Worm (Caenorhabditis elegans): ENCODE measurements around the gene atf-8.

Gene atf-8

DNA sequence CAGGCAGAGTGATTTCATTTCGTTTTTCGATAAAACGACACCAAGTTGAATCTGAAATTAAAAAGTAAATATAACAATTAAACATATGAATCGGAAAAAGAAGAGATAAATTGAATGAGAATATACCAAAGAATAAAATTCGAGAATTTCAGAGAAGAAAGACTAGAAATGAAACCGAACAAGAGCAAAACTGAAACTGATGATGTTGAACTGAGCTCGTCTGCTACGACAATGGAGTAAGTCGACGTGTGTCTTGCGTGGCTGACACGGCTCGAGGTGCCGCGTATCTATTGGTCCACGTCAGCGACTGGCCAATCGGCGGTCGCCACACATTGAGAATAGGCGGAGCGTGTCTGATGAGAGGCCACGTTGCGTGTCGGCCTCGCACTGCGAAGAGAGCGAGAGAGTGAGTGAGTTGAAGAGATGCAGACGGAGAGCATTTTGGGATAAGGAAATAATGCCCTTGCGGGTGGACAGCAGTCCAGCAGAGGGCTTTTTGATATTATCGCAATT lies 4.9 kb upstream of the atf-8 start, which contains the start of gene crt-1:
crt-1 (minus strand) TSS at position 51 of the 513 bp plus-strand sequence.
- peak; percentile 33 for TF ChIP-seq F13C5.2 (tag; optimal IDR thresholded peaks at IDR 0.05)
- no peak for TF ChIP-seq ama-1 (optimal IDR thresholded peaks at IDR 0.05)
- TF ChIP-seq hnd-1 (tag; optimal IDR thresholded peaks at IDR 0.05): no peak
- no peak for TF ChIP-seq ets-7 (tag; optimal IDR thresholded peaks at IDR 0.05)
- peak; percentile 59 for TF ChIP-seq hmg-4 (GFP tag; optimal IDR thresholded peaks at IDR 0.05)
- no peak for TF ChIP-seq B0310.2 (tag; optimal IDR thresholded peaks at IDR 0.05)
- TF ChIP-seq sea-1 (GFP tag; conservative IDR thresholded peaks at IDR 0.05): 0 out of 2 replicates have a peak, but pooled peaks have one; percentile 43
- no peak for TF ChIP-seq scrt-1 (GFP tag; IDR thresholded peaks at IDR 0.05)

DNA sequence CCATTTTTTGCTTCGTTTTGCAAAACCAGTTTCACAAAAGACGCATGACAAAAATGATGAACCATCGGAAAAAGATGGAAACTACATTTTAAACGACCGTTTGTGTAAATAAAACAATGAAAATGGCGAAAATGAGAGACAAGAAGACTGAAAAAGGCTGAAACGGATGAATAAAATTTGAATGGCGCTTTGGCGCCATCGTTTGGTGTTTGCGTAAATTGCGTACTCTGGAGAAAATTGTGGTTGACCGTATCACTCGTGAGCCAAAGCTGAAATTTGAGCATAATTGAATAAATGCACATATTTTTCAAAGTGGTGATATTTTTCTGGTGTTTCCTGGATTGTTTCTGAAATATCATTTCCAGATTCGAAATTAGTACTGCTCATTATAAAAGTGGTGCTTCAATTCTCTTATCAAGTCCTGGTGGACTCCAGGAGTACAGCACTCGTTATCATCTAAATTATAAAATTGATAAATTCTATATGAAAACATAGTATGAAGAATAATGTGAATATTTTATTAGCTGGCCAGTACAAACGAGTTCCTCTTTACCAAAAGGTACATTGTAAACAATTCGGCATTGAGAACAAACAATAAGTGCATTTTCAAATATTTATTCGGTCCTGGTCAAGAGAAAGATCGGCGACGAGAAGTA lies 4.0 kb upstream of the atf-8 start:
- TF ChIP-seq hmg-4 (GFP tag; optimal IDR thresholded peaks at IDR 0.05) (no peak), sea-1 (GFP tag; conservative IDR thresholded peaks at IDR 0.05) (no peak), ceh-36 (tag; optimal IDR thresholded peaks at IDR 0.05) (no peak), hnd-1 (tag; optimal IDR thresholded peaks at IDR 0.05) (no peak), tra-4 (tag; optimal IDR thresholded peaks at IDR 0.05) (no peak), tbx-37 (GFP tag; conservative IDR thresholded peaks at IDR 0.05) (no peak), aly-1 (tag; optimal IDR thresholded peaks at IDR 0.05) (no peak), pes-1 (GFP tag; IDR thresholded peaks at IDR 0.05) (no peak), flt-1 (GFP tag; IDR thresholded peaks at IDR 0.05) (no peak)

DNA sequence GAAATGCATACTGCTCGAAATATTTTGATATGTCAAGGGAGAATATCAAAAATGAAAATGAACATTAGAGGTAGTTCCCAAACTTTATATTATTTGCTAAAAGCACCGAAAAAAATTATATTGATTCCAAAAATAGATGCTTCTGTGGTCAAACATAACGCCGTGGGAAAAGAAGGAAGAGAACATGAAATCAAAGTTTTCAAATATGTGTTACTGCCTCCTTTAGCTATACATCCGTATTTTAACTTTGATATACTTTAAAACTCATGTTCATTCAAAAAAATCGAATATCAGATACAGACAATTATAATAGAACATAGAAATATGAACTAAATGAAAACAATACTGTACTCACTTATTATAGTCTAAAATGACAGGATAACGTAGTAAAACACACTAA lies 2.0 kb upstream of the atf-8 start, which contains the start of gene Y38A10A.11:
Y38A10A.11 (minus strand) TSS at position 101 of the 400 bp plus-strand sequence.
- TF ChIP-seq ama-1 (optimal IDR thresholded peaks at IDR 0.05) (no peak), hmg-4 (GFP tag; optimal IDR thresholded peaks at IDR 0.05) (no peak), F13C5.2 (tag; optimal IDR thresholded peaks at IDR 0.05) (no peak), sea-1 (GFP tag; conservative IDR thresholded peaks at IDR 0.05) (no peak)

DNA sequence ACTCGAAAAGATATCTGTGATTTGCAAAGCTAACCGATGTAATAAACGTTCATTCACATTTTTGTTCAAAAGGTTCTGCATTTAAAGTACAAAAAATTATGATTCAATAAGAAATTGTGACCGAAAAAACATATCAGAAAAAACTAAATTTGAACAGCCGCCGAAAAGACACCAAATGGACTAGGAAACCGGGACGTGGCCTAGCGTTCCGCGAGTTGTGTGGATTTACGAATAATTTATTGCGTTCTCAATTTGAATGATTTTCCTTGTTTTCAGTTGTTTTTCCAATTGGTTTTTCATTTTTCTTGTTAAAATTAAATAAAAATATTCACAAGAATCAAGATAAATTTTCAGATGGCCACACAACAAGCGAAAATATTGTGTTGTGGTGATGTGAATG lies 2.1 kb downstream of the atf-8 start, which contains the start of gene cwf-19L1:
cwf-19L1 (plus strand) TSS at position 355 of the 400 bp plus-strand sequence.
- TF ChIP-seq ets-7 (tag; optimal IDR thresholded peaks at IDR 0.05) (no peak), ceh-36 (tag; optimal IDR thresholded peaks at IDR 0.05) (no peak), B0310.2 (tag; optimal IDR thresholded peaks at IDR 0.05) (no peak), tbx-37 (GFP tag; conservative IDR thresholded peaks at IDR 0.05) (peak; percentile 71), pes-1 (GFP tag; IDR thresholded peaks at IDR 0.05) (peak; percentile 68)

DNA sequence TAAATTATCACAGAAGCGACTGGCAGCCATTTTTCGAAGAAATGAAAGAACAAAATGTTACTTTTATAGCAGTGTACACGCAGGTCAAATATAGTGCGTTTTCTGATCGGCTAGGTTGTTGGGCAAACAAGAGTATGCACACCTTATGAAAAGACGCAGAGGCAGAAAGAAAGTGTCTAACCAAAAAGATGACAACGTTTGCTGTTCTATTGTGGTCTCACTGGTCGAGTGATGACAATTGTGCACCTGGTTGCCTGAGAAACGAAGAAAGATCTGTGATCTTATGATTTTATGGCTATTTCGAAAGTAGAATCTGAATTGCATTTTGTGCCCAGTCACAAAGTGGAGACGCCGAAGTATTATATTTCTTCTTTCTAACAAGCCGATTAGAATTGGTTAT lies 5.1 kb downstream of the atf-8 start, which contains the start of gene F17A9.4:
F17A9.4 (minus strand) TSS at position 97 of the 400 bp plus-strand sequence.
- TF ChIP-seq pes-1 (GFP tag; IDR thresholded peaks at IDR 0.05): no peak
- TF ChIP-seq F13C5.2 (tag; optimal IDR thresholded peaks at IDR 0.05): no peak
- no peak for TF ChIP-seq ceh-13 (GFP tag; optimal IDR thresholded peaks at IDR 0.05)
- TF ChIP-seq hmbx-1 (tag; optimal IDR thresholded peaks at IDR 0.05): no peak
- TF ChIP-seq ama-1 (optimal IDR thresholded peaks at IDR 0.05): no peak
- TF ChIP-seq tbx-37 (GFP tag; conservative IDR thresholded peaks at IDR 0.05): no peak
- no peak for TF ChIP-seq hmg-4 (GFP tag; optimal IDR thresholded peaks at IDR 0.05)
- no peak for TF ChIP-seq ets-7 (tag; optimal IDR thresholded peaks at IDR 0.05)
- no peak for TF ChIP-seq ceh-36 (tag; optimal IDR thresholded peaks at IDR 0.05)
- no peak for TF ChIP-seq B0310.2 (tag; optimal IDR thresholded peaks at IDR 0.05)
- TF ChIP-seq flt-1 (GFP tag; IDR thresholded peaks at IDR 0.05): no peak
- no peak for TF ChIP-seq sea-1 (GFP tag; conservative IDR thresholded peaks at IDR 0.05)
- TF ChIP-seq scrt-1 (GFP tag; IDR thresholded peaks at IDR 0.05): no peak
- no peak for TF ChIP-seq tbx-11 (GFP tag; IDR thresholded peaks at IDR 0.05)
- TF ChIP-seq tra-4 (tag; optimal IDR thresholded peaks at IDR 0.05): no peak
- no peak for TF ChIP-seq hnd-1 (tag; optimal IDR thresholded peaks at IDR 0.05)
- no peak for TF ChIP-seq aly-1 (tag; optimal IDR thresholded peaks at IDR 0.05)

DNA sequence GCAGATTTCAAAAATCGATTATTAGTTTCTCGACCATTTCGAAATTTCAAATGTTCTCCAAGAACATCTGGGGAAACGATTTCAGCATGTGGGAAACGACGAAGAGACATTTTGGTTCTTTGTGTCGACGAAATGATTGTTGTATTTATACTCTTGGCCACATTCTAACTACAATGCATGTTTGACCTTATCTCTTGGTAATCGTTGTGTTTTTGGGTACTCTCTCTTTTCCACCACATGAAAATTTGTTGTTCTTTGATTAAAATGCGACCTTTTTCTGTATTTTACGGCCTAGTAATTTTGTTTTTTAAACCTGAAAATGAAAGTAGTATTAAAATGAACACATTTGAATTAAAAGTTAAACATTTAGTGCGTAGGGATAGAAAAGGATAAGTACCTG lies 7.4 kb downstream of the atf-8 start, which contains the start of gene F17A9.5:
F17A9.5 (minus strand) TSS at position 175 of the 400 bp plus-strand sequence.
- TF ChIP-seq hnd-1 (tag; optimal IDR thresholded peaks at IDR 0.05): no peak
- TF ChIP-seq flt-1 (GFP tag; IDR thresholded peaks at IDR 0.05): no peak
- no peak for TF ChIP-seq hmg-4 (GFP tag; optimal IDR thresholded peaks at IDR 0.05)
- TF ChIP-seq pes-1 (GFP tag; IDR thresholded peaks at IDR 0.05): no peak
- TF ChIP-seq B0310.2 (tag; optimal IDR thresholded peaks at IDR 0.05): no peak
- TF ChIP-seq sea-1 (GFP tag; conservative IDR thresholded peaks at IDR 0.05): no peak
- no peak for TF ChIP-seq tbx-11 (GFP tag; IDR thresholded peaks at IDR 0.05)
- TF ChIP-seq hmbx-1 (tag; optimal IDR thresholded peaks at IDR 0.05): no peak
- no peak for TF ChIP-seq ceh-36 (tag; optimal IDR thresholded peaks at IDR 0.05)
- no peak for TF ChIP-seq scrt-1 (GFP tag; IDR thresholded peaks at IDR 0.05)
- TF ChIP-seq ceh-13 (GFP tag; optimal IDR thresholded peaks at IDR 0.05): no peak
- no peak for TF ChIP-seq tbx-37 (GFP tag; conservative IDR thresholded peaks at IDR 0.05)

DNA sequence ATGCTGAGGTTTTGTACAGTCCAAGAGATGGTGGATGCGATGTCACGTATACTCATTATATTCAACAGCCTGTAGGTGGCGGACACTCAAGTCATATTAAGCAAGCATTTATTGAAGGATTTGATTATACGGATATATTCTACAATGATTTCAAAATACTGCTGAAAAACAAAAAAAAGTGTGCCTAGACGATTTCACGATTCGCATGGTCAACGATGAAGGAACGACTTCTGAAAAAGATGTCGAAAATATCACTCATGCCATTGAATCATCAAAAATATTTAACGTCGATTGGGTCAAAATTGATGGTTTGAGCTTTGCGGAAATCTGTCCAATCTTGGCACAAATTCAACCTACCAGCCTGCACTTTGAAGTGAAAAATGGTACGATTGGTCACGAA lies 11.6 kb downstream of the atf-8 start:
- TF ChIP-seq sea-1 (GFP tag; conservative IDR thresholded peaks at IDR 0.05) (no peak), hmg-4 (GFP tag; optimal IDR thresholded peaks at IDR 0.05) (no peak), ets-7 (tag; optimal IDR thresholded peaks at IDR 0.05) (no peak), tbx-37 (GFP tag; conservative IDR thresholded peaks at IDR 0.05) (no peak), tra-4 (tag; optimal IDR thresholded peaks at IDR 0.05) (no peak), ceh-36 (tag; optimal IDR thresholded peaks at IDR 0.05) (no peak), B0310.2 (tag; optimal IDR thresholded peaks at IDR 0.05) (no peak), F13C5.2 (tag; optimal IDR thresholded peaks at IDR 0.05) (no peak), hmbx-1 (tag; optimal IDR thresholded peaks at IDR 0.05) (no peak), ceh-13 (GFP tag; optimal IDR thresholded peaks at IDR 0.05) (no peak), aly-1 (tag; optimal IDR thresholded peaks at IDR 0.05) (no peak)
